Worm (Caenorhabditis elegans): ENCODE results near the gene T19C4.24.

Gene T19C4.24

ce11 chrV:11167745-11168144, 20.9 kb upstream of the T19C4.24 start:
- TF ChIP-seq sem-4 (tag; optimal IDR thresholded peaks at IDR 0.05) (peak; percentile 9), egl-27 (tag; optimal IDR thresholded peaks at IDR 0.05) (no peak), nhr-129 (tag; optimal IDR thresholded peaks at IDR 0.05) (no peak), nhr-10 (tag; optimal IDR thresholded peaks at IDR 0.05) (no peak), R02D3.7 (tag; optimal IDR thresholded peaks at IDR 0.05) (no peak), fos-1 (tag; optimal IDR thresholded peaks at IDR 0.05) (no peak)

ce11 chrV:11164475-11164874, 17.7 kb upstream of the T19C4.24 start, which contains the start of gene srg-40:
srg-40 (minus strand) TSS chrV:11164575.
- TF ChIP-seq crh-2 (tag; optimal IDR thresholded peaks at IDR 0.05) (no peak), lsy-2 (tag; optimal IDR thresholded peaks at IDR 0.05) (no peak), nhr-6 (tag; optimal IDR thresholded peaks at IDR 0.05) (no peak), alr-1 (tag; optimal IDR thresholded peaks at IDR 0.05) (no peak), elt-1 (tag; optimal IDR thresholded peaks at IDR 0.05) (no peak), ztf-11 (tag; optimal IDR thresholded peaks at IDR 0.05) (no peak), lin-11 (tag; optimal IDR thresholded peaks at IDR 0.05) (no peak), skn-1 (tag; optimal IDR thresholded peaks at IDR 0.05) (no peak), sem-4 (tag; optimal IDR thresholded peaks at IDR 0.05) (no peak), unc-62 (GFP tag; optimal IDR thresholded peaks at IDR 0.05) (no peak), nhr-11 (tag; optimal IDR thresholded peaks at IDR 0.05) (no peak), fos-1 (tag; optimal IDR thresholded peaks at IDR 0.05) (no peak), peb-1 (tag; optimal IDR thresholded peaks at IDR 0.05) (no peak)

- TF ChIP-seq lin-39 (tag; optimal IDR thresholded peaks at IDR 0.05) (no peak), lsy-2 (tag; optimal IDR thresholded peaks at IDR 0.05) (no peak)
These were observed 15.0 kb upstream of the T19C4.24 start, which contains the start of gene srg-41 for ce11 chrV:11161791-11162190. srg-41 (minus strand) TSS chrV:11161891.

- no peak for TF ChIP-seq elt-1 (tag; optimal IDR thresholded peaks at IDR 0.05)
- no peak for TF ChIP-seq blmp-1 (tag; optimal IDR thresholded peaks at IDR 0.05; ENCODE audit: insufficient read depth)
- no peak for TF ChIP-seq fos-1 (tag; optimal IDR thresholded peaks at IDR 0.05)
- TF ChIP-seq egl-27 (tag; optimal IDR thresholded peaks at IDR 0.05) = no peak
- no peak for TF ChIP-seq aly-2 (tag; optimal IDR thresholded peaks at IDR 0.05)
- TF ChIP-seq ceh-82 (tag; optimal IDR thresholded peaks at IDR 0.05) = no peak
- no peak for TF ChIP-seq nhr-11 (tag; optimal IDR thresholded peaks at IDR 0.05)
- TF ChIP-seq zag-1 (tag; optimal IDR thresholded peaks at IDR 0.05) = no peak
- no peak for TF ChIP-seq nhr-77 (tag; optimal IDR thresholded peaks at IDR 0.05)
- TF ChIP-seq nhr-21 (tag; optimal IDR thresholded peaks at IDR 0.05) = no peak
- no peak for TF ChIP-seq lsy-2 (tag; optimal IDR thresholded peaks at IDR 0.05)
- TF ChIP-seq ZK546.5 (tag; optimal IDR thresholded peaks at IDR 0.05) = no peak
- TF ChIP-seq nhr-25 (tag; optimal IDR thresholded peaks at IDR 0.05) = no peak
- no peak for TF ChIP-seq nhr-237 (tag; optimal IDR thresholded peaks at IDR 0.05)
- TF ChIP-seq F13H6.1 (tag; optimal IDR thresholded peaks at IDR 0.05) = no peak
- TF ChIP-seq sma-9 (GFP tag; optimal IDR thresholded peaks at IDR 0.05) = no peak
- no peak for TF ChIP-seq sma-9 (tag; optimal IDR thresholded peaks at IDR 0.05)
- TF ChIP-seq gmeb-1 (tag; optimal IDR thresholded peaks at IDR 0.05) = no peak
- TF ChIP-seq sem-4 (tag; optimal IDR thresholded peaks at IDR 0.05) = no peak
These were observed 11.1 kb upstream of the T19C4.24 start, which contains the start of gene srg-42 for ce11 chrV:11157947-11158346. srg-42 (minus strand) TSS chrV:11158047.

ce11 chrV:11156589-11156988, 9.8 kb upstream of the T19C4.24 start:
- TF ChIP-seq skn-1 (tag; optimal IDR thresholded peaks at IDR 0.05) (no peak), ztf-1 (GFP tag; conservative IDR thresholded peaks at IDR 0.05) (no peak), nhr-237 (tag; optimal IDR thresholded peaks at IDR 0.05) (no peak), nhr-11 (tag; optimal IDR thresholded peaks at IDR 0.05) (no peak), egl-27 (tag; optimal IDR thresholded peaks at IDR 0.05) (no peak), unc-55 (GFP tag; optimal IDR thresholded peaks at IDR 0.05) (no peak), nhr-129 (tag; optimal IDR thresholded peaks at IDR 0.05) (no peak), ama-1 (optimal IDR thresholded peaks at IDR 0.05) (no peak), sma-9 (GFP tag; optimal IDR thresholded peaks at IDR 0.05) (no peak), sma-9 (tag; optimal IDR thresholded peaks at IDR 0.05) (no peak)

ce11 chrV:11155553-11155952, 8.7 kb upstream of the T19C4.24 start, which contains the start of gene srg-38:
srg-38 (minus strand) TSS chrV:11155653.
- TF ChIP-seq gmeb-1 (tag; optimal IDR thresholded peaks at IDR 0.05) (no peak), nhr-10 (tag; optimal IDR thresholded peaks at IDR 0.05) (no peak), nhr-6 (tag; optimal IDR thresholded peaks at IDR 0.05) (no peak), sma-9 (GFP tag; optimal IDR thresholded peaks at IDR 0.05) (no peak), sma-9 (tag; optimal IDR thresholded peaks at IDR 0.05) (no peak), ztf-4 (tag; optimal IDR thresholded peaks at IDR 0.05) (no peak), elt-1 (tag; optimal IDR thresholded peaks at IDR 0.05) (no peak), nhr-21 (tag; optimal IDR thresholded peaks at IDR 0.05) (no peak), aly-2 (tag; optimal IDR thresholded peaks at IDR 0.05) (no peak), dmd-4 (tag; optimal IDR thresholded peaks at IDR 0.05) (no peak), mab-5 (tag; optimal IDR thresholded peaks at IDR 0.05) (no peak), ceh-82 (tag; optimal IDR thresholded peaks at IDR 0.05) (no peak), lsy-2 (tag; optimal IDR thresholded peaks at IDR 0.05) (no peak), crh-2 (tag; optimal IDR thresholded peaks at IDR 0.05) (no peak)

All from whole organism, L2 larva.